Worm (Caenorhabditis elegans) whole organism, early embryonic: ENCODE measurements around the gene scl-19.

Source experiments
- B0310.2 ChIP-seq: sonication (generic microtip); optimal IDR thresholded peaks from 2 replicates; lab custom pipeline; 2016; ENCODE audit warnings: mild to moderate bottlenecking, missing genetic modification characterization, missing compliant biosample characterization
- F13C5.2 ChIP-seq: sonication (generic microtip); optimal IDR thresholded peaks from 2 replicates; lab custom pipeline; 2017; ENCODE audit warnings: mild to moderate bottlenecking, missing genetic modification characterization, inconsistent platforms, missing compliant biosample characterization
- aly-1 ChIP-seq: sonication (generic microtip); optimal IDR thresholded peaks from 2 replicates; lab custom pipeline; 2016; ENCODE audit warnings: missing genetic modification characterization, missing compliant biosample characterization
- ama-1 ChIP-seq: fragments of 150-350 bp; optimal IDR thresholded peaks from 2 replicates; lab custom pipeline; 2014
- ceh-13 ChIP-seq: fragments of 200-800 bp; sonication (Bioruptor generic); optimal IDR thresholded peaks from 2 replicates; lab custom pipeline; 2018; ENCODE audit warnings: mild to moderate bottlenecking, missing genetic modification characterization, missing compliant biosample characterization
- ceh-36 ChIP-seq: sonication (generic microtip); optimal IDR thresholded peaks from 2 replicates; lab custom pipeline; 2016; ENCODE audit warnings: missing genetic modification characterization, inconsistent platforms, missing compliant biosample characterization
- ets-7 ChIP-seq: sonication (generic microtip); optimal IDR thresholded peaks from 2 replicates; lab custom pipeline; 2016; ENCODE audit warnings: missing genotype, missing genetic modification characterization, missing compliant biosample characterization
- flt-1 ChIP-seq: fragments of 200-800 bp; sonication (Bioruptor generic); IDR thresholded peaks from 2 replicates; pipeline ENCODE4 v1.3.6; 2022; ENCODE audit warnings: missing genetic modification characterization, missing compliant biosample characterization
- hnd-1 ChIP-seq: sonication (generic microtip); optimal IDR thresholded peaks from 2 replicates; lab custom pipeline; 2016; ENCODE audit warnings: missing genetic modification characterization, missing compliant biosample characterization
- tra-4 ChIP-seq: sonication (generic microtip); optimal IDR thresholded peaks from 2 replicates; lab custom pipeline; 2017; ENCODE audit warnings: missing genetic modification characterization, missing compliant biosample characterization

ce11 chrV:18706063-18706620 is 25.6 kb upstream of the scl-19 start, which contains the start of gene Y17D7C.1:
- no peak for TF ChIP-seq hnd-1
- TF ChIP-seq ama-1 (lab: Kevin White, UChicago): no peak
- TF ChIP-seq B0310.2 (tag; lab: Kevin White, UChicago): no peak
- TF ChIP-seq F13C5.2 (tag; lab: Kevin White, UChicago): no peak
- no peak for TF ChIP-seq aly-1 (tag; lab: Kevin White, UChicago)
- no peak for TF ChIP-seq ets-7 (tag; lab: Kevin White, UChicago)
- TF ChIP-seq flt-1 (GFP tag; lab: Robert Waterston, UW): no peak
- TF ChIP-seq ceh-13 (GFP tag; lab: Kevin White, UChicago): no peak
- no peak for TF ChIP-seq tra-4
- TF ChIP-seq ceh-36 (tag; lab: Kevin White, UChicago): no peak
